Worm (Caenorhabditis elegans) whole organism, midembryonic: ENCODE measurements around the gene snf-10.

Experiments used
- T22C8.4 ChIP-seq: fragments of 200-800 bp; sonication (Bioruptor generic); IDR thresholded peaks from 2 replicates; pipeline ENCODE4 v1.3.6; 2022; ENCODE audit warnings: missing genetic modification characterization, missing compliant biosample characterization
- klf-2 ChIP-seq: fragments of 200-800 bp; sonication (Bioruptor generic); conservative IDR thresholded peaks from 2 replicates; pipeline ENCODE4 v1.3.6; 2022; ENCODE audit warnings: missing genetic modification reagents, missing genetic modification characterization, missing compliant biosample characterization

ce11 chrV:10436612-10437011 lies 4.0 kb downstream of the snf-10 start, which contains the start of gene set-22:
- TF ChIP-seq klf-2 (GFP tag; lab: Robert Waterston, UW) (no peak), T22C8.4 (no peak)
